Fruit fly (Drosophila melanogaster) whole organism, embryonic: ENCODE results near the gene Gbs-76A.
A peak's percentile ranks its signal among the peaks of the same experiment; 100 is the strongest.

ENCODE experiments used
- ATbp ChIP-seq: fragments of 200-800 bp; sonication (Bioruptor generic); optimal IDR thresholded peaks from 2 replicates; lab custom pipeline; 2017; ENCODE audit warnings: missing biosample characterization, mild to moderate bottlenecking, missing genetic modification characterization, missing genetic modification reagents
- BEAF-32 ChIP-seq: fragments of 200-800 bp; sonication (Bioruptor generic); optimal IDR thresholded peaks from 3 replicates; lab custom pipeline; 2017; ENCODE audit warnings: missing biosample characterization, missing genetic modification characterization, mild to moderate bottlenecking, moderate library complexity, missing genetic modification reagents
- Blimp-1 ChIP-seq: fragments of 200-800 bp; sonication (Bioruptor generic); optimal IDR thresholded peaks from 3 replicates; lab custom pipeline; 2018; ENCODE audit warnings: missing biosample characterization, missing genetic modification characterization, mild to moderate bottlenecking, moderate library complexity, missing genetic modification reagents
- CG13424 ChIP-seq: fragments of 200-800 bp; sonication (Bioruptor generic); optimal IDR thresholded peaks from 2 replicates; lab custom pipeline; 2019; ENCODE audit warnings: missing biosample characterization, mild to moderate bottlenecking, missing genetic modification characterization, moderate library complexity
- CG14710 ChIP-seq: fragments of 200-800 bp; sonication (Bioruptor generic); optimal IDR thresholded peaks from 3 replicates; lab custom pipeline; 2019; ENCODE audit warnings: missing biosample characterization, mild to moderate bottlenecking, missing genetic modification characterization, moderate library complexity
- CG17359 ChIP-seq: fragments of 200-800 bp; sonication (Bioruptor generic); optimal IDR thresholded peaks from 3 replicates; lab custom pipeline; 2018; ENCODE audit warnings: missing biosample characterization, mild to moderate bottlenecking, missing genetic modification characterization, moderate library complexity
- CG17802 ChIP-seq: fragments of 200-800 bp; sonication (Bioruptor generic); optimal IDR thresholded peaks from 2 replicates; lab custom pipeline; 2018; ENCODE audit warnings: missing biosample characterization, mild to moderate bottlenecking, missing genetic modification characterization, moderate library complexity
- CG3281 ChIP-seq: fragments of 200-800 bp; sonication (Bioruptor generic); optimal IDR thresholded peaks from 3 replicates; lab custom pipeline; 2017; ENCODE audit warnings: missing biosample characterization, mild to moderate bottlenecking, missing genetic modification characterization
- CG34376 ChIP-seq: fragments of 200-800 bp; sonication (Bioruptor generic); optimal IDR thresholded peaks from 2 replicates; lab custom pipeline; 2018; ENCODE audit warnings: missing biosample characterization, mild to moderate bottlenecking, missing genetic modification characterization
- CG7928 ChIP-seq: fragments of 200-800 bp; sonication (Bioruptor generic); optimal IDR thresholded peaks from 2 replicates; lab custom pipeline; 2017; ENCODE audit warnings: missing biosample characterization, mild to moderate bottlenecking, missing genetic modification characterization
- CG9817 ChIP-seq: fragments of 200-800 bp; sonication (Bioruptor generic); optimal IDR thresholded peaks from 2 replicates; lab custom pipeline; 2018; ENCODE audit warnings: missing biosample characterization, mild to moderate bottlenecking, missing genetic modification characterization, moderate library complexity
- Deaf1 ChIP-seq: fragments of 200-800 bp; optimal IDR thresholded peaks from 3 replicates; lab custom pipeline; 2019; ENCODE audit warnings: missing biosample characterization, mild to moderate bottlenecking, missing genetic modification characterization, moderate library complexity
- Dp ChIP-seq: fragments of 200-800 bp; sonication (Bioruptor generic); optimal IDR thresholded peaks from 2 replicates; lab custom pipeline; 2018; ENCODE audit warnings: missing biosample characterization, mild to moderate bottlenecking, missing genetic modification characterization, moderate library complexity
- Elba2 ChIP-seq: fragments of 200-800 bp; sonication (Bioruptor generic); optimal IDR thresholded peaks from 3 replicates; lab custom pipeline; 2016; ENCODE audit warnings: missing biosample characterization, missing genetic modification characterization
- Fer2 ChIP-seq: fragments of 200-800 bp; sonication (Bioruptor generic); optimal IDR thresholded peaks from 2 replicates; lab custom pipeline; 2018; ENCODE audit warnings: missing biosample characterization, mild to moderate bottlenecking, missing genetic modification characterization, moderate library complexity
- Gug ChIP-seq: fragments of 200-800 bp; sonication (Bioruptor generic); IDR thresholded peaks from 4 replicates; pipeline ENCODE4 v1.3.6; 2022; ENCODE audit warnings: missing biosample characterization, missing genetic modification characterization
- HHEX ChIP-seq: fragments of 200-800 bp; sonication (Bioruptor generic); optimal IDR thresholded peaks from 3 replicates; lab custom pipeline; 2017; ENCODE audit warnings: missing biosample characterization, mild to moderate bottlenecking, missing genetic modification characterization, missing genetic modification reagents
- Hey ChIP-seq: fragments of 200-800 bp; sonication (Bioruptor generic); optimal IDR thresholded peaks from 3 replicates; lab custom pipeline; 2018; ENCODE audit warnings: missing biosample characterization, mild to moderate bottlenecking, missing genetic modification characterization
- HmgZ ChIP-seq: fragments of 200-800 bp; sonication (Bioruptor generic); optimal IDR thresholded peaks from 2 replicates; lab custom pipeline; 2018; ENCODE audit warnings: missing biosample characterization, mild to moderate bottlenecking, missing genetic modification characterization
- Hsf ChIP-seq: fragments of 200-800 bp; sonication (Bioruptor generic); optimal IDR thresholded peaks from 3 replicates; lab custom pipeline; 2016; ENCODE audit warnings: missing biosample characterization, missing genetic modification characterization
- Lim3 ChIP-seq: fragments of 200-800 bp; sonication (Bioruptor generic); IDR thresholded peaks from 2 replicates; pipeline ENCODE4 v1.3.6; 2022; ENCODE audit warnings: missing biosample characterization, missing genetic modification characterization
- Stat92E ChIP-seq, 3 experiments: fragments of >200 bp in 2 of 3; fragments of 200-800 bp in 1 of 3; sonication (Bioruptor generic) in 1 of 3; optimal IDR thresholded peaks; 2 replicates each; lab custom pipeline; 2017 to 2019; ENCODE audit warnings: missing biosample characterization in 3 of 3, missing genetic modification characterization in 3 of 3, mild to moderate bottlenecking in 1 of 3, moderate library complexity in 1 of 3
- Taf1 ChIP-seq: fragments of 200-800 bp; sonication (Bioruptor generic); IDR thresholded peaks from 2 replicates; pipeline ENCODE4 v1.3.6; 2022; ENCODE audit warnings: missing biosample characterization, missing genetic modification characterization
- Xrp1 ChIP-seq: fragments of 200-800 bp; sonication (Bioruptor generic); IDR thresholded peaks from 2 replicates; pipeline ENCODE4 v1.3.6; 2022; ENCODE audit warnings: missing biosample characterization, missing genetic modification characterization
- chinmo ChIP-seq: fragments of 200-800 bp; sonication (Bioruptor generic); IDR thresholded peaks from 4 replicates; pipeline ENCODE4 v1.3.6; 2022; ENCODE audit warnings: missing biosample characterization, missing genetic modification characterization; ENCODE audit not compliant: partially characterized antibody
- ci ChIP-seq: fragments of 200-800 bp; sonication (Bioruptor generic); IDR thresholded peaks from 3 replicates; pipeline ENCODE4 v1.3.6; 2022; ENCODE audit warnings: missing biosample characterization, missing genetic modification characterization
- crc ChIP-seq: fragments of 200-800 bp; sonication (Bioruptor generic); optimal IDR thresholded peaks from 2 replicates; lab custom pipeline; 2016; ENCODE audit warnings: missing biosample characterization, missing genetic modification characterization
- cwo ChIP-seq: fragments of 200-800 bp; sonication (Bioruptor generic); optimal IDR thresholded peaks from 3 replicates; lab custom pipeline; 2017; ENCODE audit warnings: missing biosample characterization, missing genetic modification characterization, mild to moderate bottlenecking, moderate library complexity, missing genetic modification reagents
- danr ChIP-seq: fragments of 200-800 bp; sonication (Bioruptor generic); IDR thresholded peaks from 2 replicates; pipeline ENCODE4 v1.3.6; 2022; ENCODE audit warnings: missing biosample characterization, missing genetic modification characterization
- esg ChIP-seq: fragments of 200-800 bp; sonication (Bioruptor generic); conservative IDR thresholded peaks from 2 replicates; pipeline ENCODE4 v1.3.6; 2022; ENCODE audit warnings: missing biosample characterization, missing genetic modification characterization
- fu2 ChIP-seq: fragments of 200-800 bp; sonication (Bioruptor generic); optimal IDR thresholded peaks from 2 replicates; lab custom pipeline; 2016; ENCODE audit warnings: missing biosample characterization, missing genetic modification characterization
- grau ChIP-seq: fragments of 200-800 bp; optimal IDR thresholded peaks from 3 replicates; lab custom pipeline; 2019; ENCODE audit warnings: missing biosample characterization, mild to moderate bottlenecking, missing genetic modification characterization, moderate library complexity
- klu ChIP-seq: fragments of 200-800 bp; sonication (Bioruptor generic); IDR thresholded peaks from 2 replicates; pipeline ENCODE4 v1.3.6; 2022; ENCODE audit warnings: missing biosample characterization, missing genetic modification characterization
- knrl ChIP-seq: fragments of 200-800 bp; sonication (Bioruptor generic); IDR thresholded peaks from 3 replicates; pipeline ENCODE4 v1.3.6; 2022; ENCODE audit warnings: missing biosample characterization, missing genetic modification characterization; ENCODE audit not compliant: partially characterized antibody
- org-1 ChIP-seq: fragments of 200-800 bp; sonication (Bioruptor generic); optimal IDR thresholded peaks from 2 replicates; lab custom pipeline; 2017; ENCODE audit warnings: missing biosample characterization, missing genetic modification characterization
- pan ChIP-seq, 4 experiments: fragments of >200 bp in 3 of 4; fragments of 200-800 bp in 1 of 4; sonication (Bioruptor generic) in 1 of 4; optimal IDR thresholded peaks in 3 of 4; IDR thresholded peaks in 1 of 4; 2 replicates each; pipeline versions ENCODE4 v1.3.6 to Lab custom; 2017 to 2022; ENCODE audit warnings: missing biosample characterization in 2 of 4, missing genetic modification characterization in 2 of 4, mixed read lengths in 1 of 4
- pnt ChIP-seq: fragments of 200-800 bp; sonication (Bioruptor generic); optimal IDR thresholded peaks from 3 replicates; lab custom pipeline; 2016; ENCODE audit warnings: missing biosample characterization, missing genetic modification characterization
- pros ChIP-seq: fragments of 200-800 bp; sonication (Bioruptor generic); optimal IDR thresholded peaks from 3 replicates; lab custom pipeline; 2019; ENCODE audit warnings: missing biosample characterization, mild to moderate bottlenecking, missing genetic modification characterization, moderate library complexity
- rib ChIP-seq: fragments of 200-800 bp; sonication (Bioruptor generic); IDR thresholded peaks from 2 replicates; pipeline ENCODE4 v1.3.6; 2022; ENCODE audit warnings: missing biosample characterization, missing genetic modification characterization
- run ChIP-seq: fragments of 200-800 bp; sonication (Bioruptor generic); optimal IDR thresholded peaks from 3 replicates; lab custom pipeline; 2018; ENCODE audit warnings: missing biosample characterization, mild to moderate bottlenecking, missing genetic modification characterization
- slp2 ChIP-seq: fragments of 200-800 bp; sonication (Bioruptor generic); optimal IDR thresholded peaks from 2 replicates; lab custom pipeline; 2016; ENCODE audit warnings: missing biosample characterization, missing genetic modification characterization
- sna ChIP-seq: fragments of 200-800 bp; sonication (Bioruptor generic); IDR thresholded peaks from 2 replicates; pipeline ENCODE4 v1.3.6; 2022; ENCODE audit warnings: missing biosample characterization, missing genetic modification characterization; ENCODE audit not compliant: partially characterized antibody
- sob ChIP-seq: fragments of 200-800 bp; sonication (Bioruptor generic); IDR thresholded peaks from 2 replicates; pipeline ENCODE4 v1.3.6; 2022; ENCODE audit warnings: missing biosample characterization, missing genetic modification characterization
- stwl ChIP-seq: fragments of 200-800 bp; sonication (Bioruptor generic); optimal IDR thresholded peaks from 3 replicates; lab custom pipeline; 2018; ENCODE audit warnings: missing biosample characterization, mild to moderate bottlenecking, missing genetic modification characterization, moderate library complexity
- tgo ChIP-seq: fragments of 200-800 bp; sonication (Bioruptor generic); IDR thresholded peaks from 3 replicates; pipeline ENCODE4 v1.3.6; 2022; ENCODE audit warnings: missing biosample characterization, missing genetic modification characterization
- unc-4 ChIP-seq: fragments of 200-800 bp; sonication (Bioruptor generic); IDR thresholded peaks from 2 replicates; pipeline ENCODE4 v1.3.6; 2022; ENCODE audit warnings: missing biosample characterization, missing genetic modification characterization; ENCODE audit not compliant: partially characterized antibody
- vfl ChIP-seq: fragments of 200-800 bp; sonication (Bioruptor generic); optimal IDR thresholded peaks from 2 replicates; lab custom pipeline; 2016; ENCODE audit warnings: missing biosample characterization, missing genetic modification characterization
- vvl ChIP-seq: fragments of 200-800 bp; sonication (Bioruptor generic); IDR thresholded peaks from 2 replicates; pipeline ENCODE4 v1.3.6; 2022; ENCODE audit warnings: missing biosample characterization, missing genetic modification characterization
- wor ChIP-seq: fragments of 200-800 bp; sonication (Bioruptor generic); IDR thresholded peaks from 2 replicates; pipeline ENCODE4 v1.3.6; 2022; ENCODE audit warnings: missing biosample characterization, missing genetic modification characterization
- zen2 ChIP-seq: fragments of 200-800 bp; sonication (Bioruptor generic); IDR thresholded peaks from 3 replicates; pipeline ENCODE4 v1.3.6; 2022; ENCODE audit warnings: missing biosample characterization, missing genetic modification characterization; ENCODE audit not compliant: partially characterized antibody

The Gbs-76A gene

DNA sequence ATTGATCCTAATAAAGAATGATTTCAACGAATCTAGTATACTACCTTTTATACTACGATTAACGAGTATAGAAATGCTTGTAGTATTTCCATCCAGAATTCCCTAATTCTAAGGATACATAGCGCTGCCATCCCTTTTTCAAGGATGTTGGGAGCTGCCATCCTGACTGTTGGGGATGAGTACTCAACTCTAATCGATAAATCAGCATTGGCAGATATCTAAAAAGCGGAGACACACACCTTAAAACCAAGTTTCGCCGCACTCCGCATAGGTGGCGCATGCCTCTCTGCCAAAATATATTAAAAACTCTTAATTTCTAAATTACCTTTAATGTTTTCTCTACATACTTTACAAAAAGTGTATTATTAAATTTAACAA, 1.7 kb upstream of the Gbs-76A start, which contains the start of gene fal (continued):
- peak; percentile 55 for TF ChIP-seq CG14710
- no peak for TF ChIP-seq fu2 (GFP tag; lab: Kevin White, UChicago)
- TF ChIP-seq tgo (GFP tag; lab: Robert Waterston, UW) = peak; percentile 23; the same call in 1 of the 3 replicates
- TF ChIP-seq CG3281 = no peak
- TF ChIP-seq CG7928 (GFP tag; lab: Kevin White, UChicago) = no peak
- TF ChIP-seq Stat92E (GFP tag; optimal IDR thresholded peaks at IDR 0.05; lab: Kevin White, UChicago) = no peak
- no peak for TF ChIP-seq CG13424 (tag; lab: Kevin White, UChicago)
- TF ChIP-seq pan (optimal IDR thresholded peaks at IDR 0.05; lab: Kevin White, UChicago) = no peak
- peak in 1 of 2 experiments; percentile 16 for TF ChIP-seq pan (GFP tag; optimal IDR thresholded peaks at IDR 0.05 in 1 of 2, IDR thresholded peaks at IDR 0.05 in 1 of 2)
- TF ChIP-seq CG17802 = no peak
- no peak for TF ChIP-seq crc (GFP tag; lab: Kevin White, UChicago)
- TF ChIP-seq pros (GFP tag; lab: Kevin White, UChicago) = no peak
- TF ChIP-seq Elba2 = peak; percentile 8
- TF ChIP-seq run (tag; lab: Kevin White, UChicago) = no peak
- TF ChIP-seq klu (GFP tag; lab: Robert Waterston, UW) = no peak
- no peak for TF ChIP-seq danr (GFP tag; lab: Robert Waterston, UW)
- no peak for TF ChIP-seq HmgZ
- TF ChIP-seq unc-4 (GFP tag; lab: Robert Waterston, UW) = no peak; the same call in 1 of the 2 replicates
- no peak for TF ChIP-seq Lim3
- no peak for TF ChIP-seq slp2 (GFP tag; lab: Kevin White, UChicago)
- TF ChIP-seq grau = no peak
- TF ChIP-seq Xrp1 (GFP tag; lab: Robert Waterston, UW) = peak; percentile 36; the same call in 1 of the 2 replicates
- TF ChIP-seq sob (GFP tag; lab: Robert Waterston, UW) = peak; percentile 32; the same call in 1 of the 2 replicates
- no peak for TF ChIP-seq Taf1 (GFP tag; lab: Robert Waterston, UW)
- no peak for TF ChIP-seq Fer2 (tag; lab: Kevin White, UChicago)
- no peak for TF ChIP-seq cwo (GFP tag; lab: Kevin White, UChicago)
- TF ChIP-seq org-1 (GFP tag; lab: Kevin White, UChicago) = no peak
- TF ChIP-seq zen2 (GFP tag; lab: Robert Waterston, UW) = no peak
- TF ChIP-seq BEAF-32 = peak; percentile 70
- TF ChIP-seq HHEX (GFP tag; lab: Kevin White, UChicago) = no peak
- peak; percentile 19 for TF ChIP-seq pnt (GFP tag; lab: Kevin White, UChicago)
- TF ChIP-seq ci = no peak
- TF ChIP-seq Deaf1 = no peak
- TF ChIP-seq CG9817 = peak; percentile 27
- no peak for TF ChIP-seq wor (GFP tag; lab: Robert Waterston, UW)
- peak; percentile 9; the same call in 1 of the 4 replicates for TF ChIP-seq Gug (GFP tag; lab: Robert Waterston, UW)
- TF ChIP-seq chinmo = no peak
- TF ChIP-seq ATbp (GFP tag; lab: Kevin White, UChicago) = no peak
- no peak for TF ChIP-seq CG34376 (GFP tag; lab: Kevin White, UChicago)
- peak; percentile 43 for TF ChIP-seq Dp (GFP tag; lab: Kevin White, UChicago)
- TF ChIP-seq stwl (tag; lab: Kevin White, UChicago) = peak; percentile 82
- TF ChIP-seq Hsf = peak; percentile 45
- TF ChIP-seq vvl = peak; percentile 13; the same call in 1 of the 2 replicates
- no peak for TF ChIP-seq Blimp-1 (GFP tag; lab: Kevin White, UChicago)
- no peak for TF ChIP-seq rib (GFP tag; lab: Robert Waterston, UW)
- no peak for TF ChIP-seq Hey (tag; lab: Kevin White, UChicago)
- TF ChIP-seq sna (GFP tag; lab: Robert Waterston, UW) = no peak
- TF ChIP-seq knrl = peak; percentile 62
- no peak for TF ChIP-seq esg (GFP tag; lab: Robert Waterston, UW)
- TF ChIP-seq CG17359 = no peak
- no peak for TF ChIP-seq vfl
